Fruit fly (Drosophila melanogaster): ENCODE data around the gene Dph3.

The Dph3 gene

DNA sequence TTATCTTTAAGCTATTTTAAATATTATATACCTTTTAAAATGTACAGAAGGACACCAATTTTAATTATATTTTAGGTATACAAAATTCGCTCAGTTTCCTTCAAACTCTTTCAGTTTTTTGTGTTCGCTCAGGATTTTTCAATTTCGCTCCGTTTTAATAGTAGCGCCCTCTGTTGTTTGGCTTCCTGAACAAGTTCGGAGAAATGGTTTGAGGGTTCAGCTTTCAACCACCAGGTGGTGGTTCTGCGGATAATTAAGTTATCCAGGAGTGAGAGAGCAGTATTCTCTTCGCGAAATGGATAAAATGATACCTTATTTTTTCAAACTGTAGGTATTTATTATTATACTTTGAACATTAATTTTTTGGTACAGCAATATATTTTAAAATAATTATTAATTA is 37.3 kb downstream of the Dph3 start:
- TF ChIP-seq Mio (GFP tag; optimal IDR thresholded peaks at IDR 0.05) = no peak
- no peak for TF ChIP-seq Vsx2 (GFP tag; optimal IDR thresholded peaks at IDR 0.05; ENCODE audit: partially characterized antibody)
- no peak for TF ChIP-seq Hr78 (GFP tag; optimal IDR thresholded peaks at IDR 0.05)
- no peak for TF ChIP-seq OdsH (GFP tag; optimal IDR thresholded peaks at IDR 0.05)
- TF ChIP-seq tai (GFP tag; optimal IDR thresholded peaks at IDR 0.05) = no peak
- no peak for TF ChIP-seq Myc (optimal IDR thresholded peaks at IDR 0.05)
- TF ChIP-seq h (GFP tag; optimal IDR thresholded peaks at IDR 0.05) = peak; percentile 15
- no peak for TF ChIP-seq usp (GFP tag; optimal IDR thresholded peaks at IDR 0.05)
- TF ChIP-seq Sp1 (GFP tag; optimal IDR thresholded peaks at IDR 0.05) = peak; percentile 17
- peak; percentile 37 for TF ChIP-seq rgr (GFP tag; optimal IDR thresholded peaks at IDR 0.05)
- no peak for TF ChIP-seq Hr83 (GFP tag; optimal IDR thresholded peaks at IDR 0.05; ENCODE audit: poor library complexity, severe bottlenecking)
- no peak for TF ChIP-seq brk (GFP tag; optimal IDR thresholded peaks at IDR 0.05)
- no peak for TF ChIP-seq jim (GFP tag; optimal IDR thresholded peaks at IDR 0.05)
- TF ChIP-seq sv (GFP tag; optimal IDR thresholded peaks at IDR 0.05) = peak; percentile 7
- TF ChIP-seq HLH106 (tag; optimal IDR thresholded peaks at IDR 0.05) = peak; percentile 10
- peak in 1 of 2 experiments; percentile 11 for TF ChIP-seq foxo (GFP tag; optimal IDR thresholded peaks at IDR 0.05)
- TF ChIP-seq N (GFP tag; optimal IDR thresholded peaks at IDR 0.05) = no peak
- TF ChIP-seq sage (GFP tag; optimal IDR thresholded peaks at IDR 0.05) = no peak
- no peak for TF ChIP-seq lola (GFP tag; optimal IDR thresholded peaks at IDR 0.05)
- TF ChIP-seq Dfd (GFP tag; optimal IDR thresholded peaks at IDR 0.05) = no peak
- TF ChIP-seq fru (GFP tag; optimal IDR thresholded peaks at IDR 0.05) = peak; percentile 7
- peak; percentile 2 for TF ChIP-seq br (GFP tag; optimal IDR thresholded peaks at IDR 0.05)
- TF ChIP-seq Hnf4 (GFP tag; optimal IDR thresholded peaks at IDR 0.05) = no peak
- TF ChIP-seq CG9705 (GFP tag; optimal IDR thresholded peaks at IDR 0.05) = no peak

dm6 chr3R:11270574-11270973 is 38.9 kb downstream of the Dph3 start:
- no peak for TF ChIP-seq jim (GFP tag; optimal IDR thresholded peaks at IDR 0.05)
- peak; percentile 59 for TF ChIP-seq Dfd (GFP tag; optimal IDR thresholded peaks at IDR 0.05)

dm6 chr3R:11272667-11273066 is 41.0 kb downstream of the Dph3 start:
- TF ChIP-seq woc (GFP tag; optimal IDR thresholded peaks at IDR 0.05) (no peak), rgr (GFP tag; optimal IDR thresholded peaks at IDR 0.05) (no peak), Hr78 (GFP tag; optimal IDR thresholded peaks at IDR 0.05) (no peak), lola (GFP tag; optimal IDR thresholded peaks at IDR 0.05) (no peak), Myc (optimal IDR thresholded peaks at IDR 0.05) (no peak), Abd-B (GFP tag; optimal IDR thresholded peaks at IDR 0.05) (no peak), CG9705 (GFP tag; optimal IDR thresholded peaks at IDR 0.05) (no peak), GATAd (GFP tag; optimal IDR thresholded peaks at IDR 0.05) (no peak), Dfd (GFP tag; optimal IDR thresholded peaks at IDR 0.05) (no peak), Hnf4 (GFP tag; optimal IDR thresholded peaks at IDR 0.05) (no peak), psq (GFP tag; optimal IDR thresholded peaks at IDR 0.05) (no peak), dsf (GFP tag; optimal IDR thresholded peaks at IDR 0.05; ENCODE audit: borderline replicate concordance) (no peak), Rel (GFP tag; optimal IDR thresholded peaks at IDR 0.05) (no peak), Rel (tag; optimal IDR thresholded peaks at IDR 0.05) (no peak), Sp1 (GFP tag; optimal IDR thresholded peaks at IDR 0.05) (no peak), dmrt93B (GFP tag; optimal IDR thresholded peaks at IDR 0.05) (no peak), ey (GFP tag; optimal IDR thresholded peaks at IDR 0.05) (no peak)

- no peak for TF ChIP-seq dsf (GFP tag; optimal IDR thresholded peaks at IDR 0.05; ENCODE audit: borderline replicate concordance)
- TF ChIP-seq fru (GFP tag; optimal IDR thresholded peaks at IDR 0.05) = no peak
- TF ChIP-seq jim (GFP tag; optimal IDR thresholded peaks at IDR 0.05) = no peak
- TF ChIP-seq Dfd (GFP tag; optimal IDR thresholded peaks at IDR 0.05) = peak; percentile 82
- no peak for TF ChIP-seq psq (GFP tag; optimal IDR thresholded peaks at IDR 0.05)
These were observed 50.2 kb downstream of the Dph3 start for dm6 chr3R:11281887-11282286.

Measured in whole organism, wandering third instar larva.